Worm (Caenorhabditis elegans) whole organism, L4 larva: ENCODE results near the gene mtpn-1.

Experiments
- F10B5.3 ChIP-seq: sonication (generic microtip); optimal IDR thresholded peaks from 2 replicates; lab custom pipeline; 2016; ENCODE audit warnings: mild to moderate bottlenecking, missing genetic modification characterization, missing compliant biosample characterization
- F26F4.8 ChIP-seq: fragments of 200-800 bp; sonication (Bioruptor generic); conservative IDR thresholded peaks from 2 replicates; pipeline ENCODE4 v1.3.6; 2022; ENCODE audit warnings: missing genetic modification characterization, missing compliant biosample characterization
- F37D6.2 ChIP-seq: sonication (generic microtip); optimal IDR thresholded peaks from 2 replicates; lab custom pipeline; 2016; ENCODE audit warnings: mild to moderate bottlenecking, missing genetic modification characterization, missing compliant biosample characterization
- F44E2.7 ChIP-seq: fragments of 200-800 bp; sonication (Bioruptor generic); IDR thresholded peaks from 2 replicates; pipeline ENCODE4 v2.1.2; 2022; ENCODE audit warnings: missing genetic modification characterization, missing compliant biosample characterization
- F49E8.2 ChIP-seq: sonication (generic microtip); optimal IDR thresholded peaks from 2 replicates; lab custom pipeline; 2016; ENCODE audit warnings: missing compliant biosample characterization, mild to moderate bottlenecking, missing genetic modification characterization, borderline replicate concordance
- T20F7.1 ChIP-seq: fragments of 200-800 bp; sonication (Bioruptor generic); optimal IDR thresholded peaks from 2 replicates; lab custom pipeline; 2018; ENCODE audit warnings: mild to moderate bottlenecking, missing genetic modification characterization, missing compliant biosample characterization
- Y105C5A.15 ChIP-seq: fragments of 200-800 bp; sonication (Bioruptor generic); IDR thresholded peaks from 2 replicates; pipeline ENCODE4 v1.3.6; 2022; ENCODE audit warnings: missing genetic modification characterization, missing compliant biosample characterization
- Y5F2A.4 ChIP-seq: fragments of 200-800 bp; sonication (Bioruptor generic); optimal IDR thresholded peaks from 2 replicates; lab custom pipeline; 2018; ENCODE audit warnings: mild to moderate bottlenecking, missing genetic modification characterization, missing compliant biosample characterization
- Y75B8A.6 ChIP-seq: fragments of 200-800 bp; sonication (Bioruptor generic); IDR thresholded peaks from 2 replicates; pipeline ENCODE4 v1.3.6; 2022; ENCODE audit warnings: missing genetic modification reagents, missing genetic modification characterization, missing compliant biosample characterization
- ZK546.5 ChIP-seq, 2 experiments: sonication (generic microtip); optimal IDR thresholded peaks; 2 replicates each; lab custom pipeline; 2017; ENCODE audit warnings: missing biosample characterization in 2 of 2, missing genetic modification characterization in 2 of 2
- aha-1 ChIP-seq: fragments of 150-350 bp; peaks from one replicate; lab custom pipeline; 2014; ENCODE audit warnings: missing biosample characterization, missing genetic modification characterization
- aly-2 ChIP-seq: sonication (generic microtip); optimal IDR thresholded peaks from 2 replicates; lab custom pipeline; 2018; ENCODE audit warnings: missing biosample characterization, missing genetic modification characterization
- ama-1 ChIP-seq: fragments of 150-350 bp; optimal IDR thresholded peaks from 2 replicates; lab custom pipeline; 2014; ENCODE audit warnings: inconsistent platforms, mixed read lengths
- arid-1 ChIP-seq: fragments of 200-800 bp; sonication (Bioruptor generic); conservative IDR thresholded peaks from 2 replicates; pipeline ENCODE4 v1.3.6; 2022; ENCODE audit warnings: missing genetic modification reagents, missing genetic modification characterization, missing compliant biosample characterization
- attf-4 ChIP-seq: sonication (generic microtip); optimal IDR thresholded peaks from 3 replicates; lab custom pipeline; 2017; ENCODE audit warnings: missing biosample characterization, missing genetic modification characterization
- ceh-28 ChIP-seq: fragments of 150-350 bp; optimal IDR thresholded peaks from 2 replicates; lab custom pipeline; 2014; ENCODE audit warnings: missing biosample characterization, missing genetic modification reagents, missing genetic modification characterization
- ceh-82 ChIP-seq: sonication (generic microtip); optimal IDR thresholded peaks from 2 replicates; lab custom pipeline; 2017; ENCODE audit warnings: missing biosample characterization, missing genetic modification characterization
- cey-2 ChIP-seq: sonication (generic microtip); optimal IDR thresholded peaks from 3 replicates; lab custom pipeline; 2017; ENCODE audit warnings: missing genetic modification characterization, mild to moderate bottlenecking, missing compliant biosample characterization, antibody characterized with exemption, borderline replicate concordance; ENCODE audit not compliant: insufficient read depth
- dmd-8 ChIP-seq: fragments of 200-800 bp; sonication (Bioruptor generic); IDR thresholded peaks from 2 replicates; pipeline ENCODE4 v1.3.6; 2022; ENCODE audit warnings: missing genetic modification characterization, missing compliant biosample characterization
- dmd-9 ChIP-seq: fragments of 200-800 bp; sonication (Bioruptor generic); IDR thresholded peaks from 2 replicates; pipeline ENCODE4 v1.3.6; 2022; ENCODE audit warnings: missing genetic modification reagents, missing genetic modification characterization, missing compliant biosample characterization
- dpl-1 ChIP-seq: fragments of 150-350 bp; optimal IDR thresholded peaks from 2 replicates; lab custom pipeline; 2014; ENCODE audit warnings: missing biosample characterization, missing genetic modification reagents, missing genetic modification characterization
- dve-1 ChIP-seq: sonication (generic microtip); optimal IDR thresholded peaks from 2 replicates; lab custom pipeline; 2017; ENCODE audit warnings: antibody characterized with exemption, mild to moderate bottlenecking, missing genetic modification characterization, missing compliant biosample characterization; ENCODE audit not compliant: insufficient read depth
- egl-27 ChIP-seq: sonication (generic microtip); optimal IDR thresholded peaks from 3 replicates; lab custom pipeline; 2017; ENCODE audit warnings: missing biosample characterization, missing genetic modification reagents, missing genetic modification characterization
- fkh-10 ChIP-seq: fragments of 150-350 bp; optimal IDR thresholded peaks from 2 replicates; lab custom pipeline; 2014; ENCODE audit warnings: missing biosample characterization, missing genetic modification reagents, missing genetic modification characterization
- lin-1 ChIP-seq: fragments of 200-800 bp; sonication (Bioruptor generic); IDR thresholded peaks from 2 replicates; pipeline ENCODE4 v1.3.6; 2022; ENCODE audit warnings: missing genetic modification reagents, missing genetic modification characterization, missing compliant biosample characterization
- lin-38 ChIP-seq: fragments of 200-800 bp; sonication (Bioruptor generic); IDR thresholded peaks from 2 replicates; pipeline ENCODE4 v1.3.6; 2022; ENCODE audit warnings: missing genetic modification reagents, missing genetic modification characterization, missing compliant biosample characterization
- lsy-2 ChIP-seq, 2 experiments: fragments of 150-350 bp in 1 of 2; sonication (generic microtip) in 1 of 2; optimal IDR thresholded peaks; 2 replicates each; lab custom pipeline; 2014 to 2017; ENCODE audit warnings: missing biosample characterization in 2 of 2, missing genetic modification characterization in 2 of 2
- mep-1 ChIP-seq: fragments of 150-350 bp; sonication (generic microtip); optimal IDR thresholded peaks from 3 replicates; lab custom pipeline; 2014; ENCODE audit warnings: missing biosample characterization, missing genetic modification characterization
- mes-2 ChIP-seq: sonication (generic microtip); optimal IDR thresholded peaks from 2 replicates; lab custom pipeline; 2016; ENCODE audit warnings: missing genotype, mild to moderate bottlenecking, missing genetic modification characterization, missing compliant biosample characterization; ENCODE audit not compliant: poor library complexity, severe bottlenecking
- mxl-3 ChIP-seq: fragments of 200-800 bp; sonication (Bioruptor generic); optimal IDR thresholded peaks from 2 replicates; lab custom pipeline; 2018; ENCODE audit warnings: mild to moderate bottlenecking, missing genetic modification characterization, missing compliant biosample characterization
- nhr-10 ChIP-seq: fragments of 150-350 bp; optimal IDR thresholded peaks from 2 replicates; lab custom pipeline; 2014; ENCODE audit warnings: missing biosample characterization, missing genetic modification characterization
- nhr-102 ChIP-seq: sonication (generic microtip); optimal IDR thresholded peaks from 2 replicates; lab custom pipeline; 2016; ENCODE audit warnings: mild to moderate bottlenecking, missing genetic modification characterization, moderate library complexity, missing compliant biosample characterization
- nhr-111 ChIP-seq: fragments of 200-800 bp; sonication (Bioruptor generic); optimal IDR thresholded peaks from 2 replicates; lab custom pipeline; 2018; ENCODE audit warnings: mild to moderate bottlenecking, missing genetic modification characterization, missing compliant biosample characterization
- nhr-25 ChIP-seq: sonication (generic microtip); optimal IDR thresholded peaks from 2 replicates; lab custom pipeline; 2017; ENCODE audit warnings: missing genetic modification characterization, mild to moderate bottlenecking, missing compliant biosample characterization, antibody characterized with exemption, moderate library complexity, borderline replicate concordance; ENCODE audit not compliant: insufficient read depth
- nhr-28 ChIP-seq: fragments of 150-350 bp; optimal IDR thresholded peaks from 2 replicates; lab custom pipeline; 2014; ENCODE audit warnings: missing biosample characterization, missing genetic modification characterization
- nhr-76 ChIP-seq: fragments of 150-350 bp; optimal IDR thresholded peaks from 2 replicates; lab custom pipeline; 2014; ENCODE audit warnings: missing biosample characterization, missing genetic modification characterization
- pqm-1 ChIP-seq: sonication (generic microtip); optimal IDR thresholded peaks from 2 replicates; lab custom pipeline; 2017; ENCODE audit warnings: missing biosample characterization, missing genetic modification characterization
- rbr-2 ChIP-seq: sonication (generic microtip); optimal IDR thresholded peaks from 2 replicates; lab custom pipeline; 2016; ENCODE audit warnings: missing genotype, missing genetic modification characterization, missing compliant biosample characterization
- saeg-2 ChIP-seq: fragments of 200-800 bp; sonication (Bioruptor generic); IDR thresholded peaks from 2 replicates; pipeline ENCODE4 v1.3.6; 2022; ENCODE audit warnings: missing genetic modification reagents, missing genetic modification characterization, missing compliant biosample characterization
- sdz-12 ChIP-seq: fragments of 200-800 bp; sonication (Bioruptor generic); optimal IDR thresholded peaks from 2 replicates; lab custom pipeline; 2018; ENCODE audit warnings: mild to moderate bottlenecking, missing genetic modification characterization, missing compliant biosample characterization
- set-16 ChIP-seq: fragments of 200-800 bp; sonication (Bioruptor generic); IDR thresholded peaks from 2 replicates; pipeline ENCODE4 v1.3.6; 2022; ENCODE audit warnings: missing genetic modification reagents, missing genetic modification characterization, missing compliant biosample characterization
- skn-1 ChIP-seq: fragments of 150-350 bp; optimal IDR thresholded peaks from 2 replicates; lab custom pipeline; 2014; ENCODE audit warnings: missing biosample characterization, missing genetic modification characterization
- snpc-1.2 ChIP-seq: fragments of 200-800 bp; sonication (Bioruptor generic); IDR thresholded peaks from 2 replicates; pipeline ENCODE4 v1.3.6; 2022; ENCODE audit warnings: missing genetic modification reagents, missing genetic modification characterization, missing compliant biosample characterization
- tra-1 ChIP-seq: fragments of 200-800 bp; sonication (Bioruptor generic); IDR thresholded peaks from 2 replicates; pipeline ENCODE4 v1.3.6; 2022; ENCODE audit warnings: missing genetic modification reagents, missing genetic modification characterization, missing compliant biosample characterization
- unc-130 ChIP-seq: sonication (generic microtip); optimal IDR thresholded peaks from 2 replicates; lab custom pipeline; 2016; ENCODE audit warnings: missing genetic modification reagents, missing genetic modification characterization, missing compliant biosample characterization
- unc-39 ChIP-seq: sonication (generic microtip); optimal IDR thresholded peaks from 2 replicates; lab custom pipeline; 2017; ENCODE audit warnings: missing biosample characterization, missing genetic modification characterization
- unc-62 ChIP-seq, 3 experiments: fragments of 150-350 bp in 1 of 3; sonication (generic microtip); optimal IDR thresholded peaks in 2 of 3; peaks in 1 of 3; 1 replicate in 1 of 3; 2 replicates in 2 of 3; lab custom pipeline; 2014 to 2017; ENCODE audit warnings: missing biosample characterization in 3 of 3, missing genetic modification characterization in 3 of 3, missing genetic modification reagents in 3 of 3, missing genotype in 1 of 3
- zag-1 ChIP-seq: fragments of 150-350 bp; optimal IDR thresholded peaks from 2 replicates; lab custom pipeline; 2014; ENCODE audit warnings: missing biosample characterization, missing genetic modification characterization
- zip-11 ChIP-seq: fragments of 200-800 bp; sonication (Bioruptor generic); IDR thresholded peaks from 2 replicates; pipeline ENCODE4 v1.3.6; 2022; ENCODE audit warnings: missing genetic modification characterization, missing compliant biosample characterization
- ztf-11 ChIP-seq: fragments of 150-350 bp; optimal IDR thresholded peaks from 2 replicates; lab custom pipeline; 2014; ENCODE audit warnings: missing biosample characterization, missing genetic modification characterization

The mtpn-1 gene

ce11 chrX:2368042-2368814 lies 39.0 kb upstream of the mtpn-1 start (continued):
- no peak for TF ChIP-seq Y75B8A.6
- TF ChIP-seq nhr-25, result peak; percentile 74
- no peak for TF ChIP-seq set-16
- TF ChIP-seq zip-11 (GFP tag; lab: Robert Waterston, UW), result no peak
- no peak for TF ChIP-seq aly-2 (tag; lab: Kevin White, UChicago)
- no peak for TF ChIP-seq saeg-2
- TF ChIP-seq cey-2 (tag; lab: Kevin White, UChicago), result no peak
- no peak for TF ChIP-seq F37D6.2 (tag; lab: Kevin White, UChicago)
- TF ChIP-seq nhr-102 (tag; lab: Kevin White, UChicago), result no peak
- TF ChIP-seq ZK546.5 (tag; optimal IDR thresholded peaks at IDR 0.05; lab: Kevin White, UChicago), result no peak
- TF ChIP-seq skn-1 (tag; lab: Kevin White, UChicago), result no peak
- TF ChIP-seq F10B5.3 (tag; lab: Kevin White, UChicago), result no peak
- no peak for TF ChIP-seq ceh-28 (tag; lab: Kevin White, UChicago)
- TF ChIP-seq ztf-11 (tag; lab: Kevin White, UChicago), result no peak
- TF ChIP-seq lsy-2 (tag; optimal IDR thresholded peaks at IDR 0.05; lab: Kevin White, UChicago), result peak in 1 of 2 experiments; percentile 15
- peak; percentile 42 for TF ChIP-seq mep-1
- no peak for TF ChIP-seq lin-38
- no peak for TF ChIP-seq ceh-82 (tag; lab: Kevin White, UChicago)
- no peak for TF ChIP-seq egl-27 (tag; lab: Kevin White, UChicago)
- no peak for TF ChIP-seq ama-1 (lab: Kevin White, UChicago)
- no peak for TF ChIP-seq T20F7.1 (GFP tag; lab: Kevin White, UChicago)
- no peak for TF ChIP-seq nhr-76 (tag; lab: Kevin White, UChicago)
- no peak for TF ChIP-seq Y105C5A.15 (GFP tag; lab: Robert Waterston, UW)
- TF ChIP-seq mes-2, result peak; percentile 31
- no peak for TF ChIP-seq sdz-12 (GFP tag; lab: Kevin White, UChicago)
- no peak for TF ChIP-seq unc-62 (GFP tag; optimal IDR thresholded peaks at IDR 0.05 in 1 of 2; lab: Kevin White, UChicago)
- TF ChIP-seq unc-62 (tag; optimal IDR thresholded peaks at IDR 0.05; lab: Kevin White, UChicago), result no peak
- TF ChIP-seq unc-39, result no peak
- peak; percentile 84 for TF ChIP-seq aha-1 (tag; lab: Kevin White, UChicago)
- no peak for TF ChIP-seq arid-1 (GFP tag; lab: Robert Waterston, UW)
- TF ChIP-seq F49E8.2 (tag; lab: Kevin White, UChicago), result no peak
- peak; percentile 42 for TF ChIP-seq nhr-28 (tag; lab: Kevin White, UChicago)
- TF ChIP-seq dve-1, result peak; percentile 30
- no peak for TF ChIP-seq attf-4
- TF ChIP-seq snpc-1.2, result no peak
- TF ChIP-seq rbr-2, result peak; percentile 4
- no peak for TF ChIP-seq zag-1 (tag; lab: Kevin White, UChicago)
- TF ChIP-seq mxl-3 (GFP tag; lab: Kevin White, UChicago), result peak; percentile 24
- no peak for TF ChIP-seq lin-1 (GFP tag; lab: Robert Waterston, UW)
- TF ChIP-seq dpl-1 (GFP tag; lab: Kevin White, UChicago), result no peak
- no peak for TF ChIP-seq F26F4.8
- TF ChIP-seq Y5F2A.4 (GFP tag; lab: Kevin White, UChicago), result no peak
- TF ChIP-seq fkh-10 (GFP tag; lab: Kevin White, UChicago), result no peak
- TF ChIP-seq F44E2.7 (GFP tag; lab: Robert Waterston, UW), result no peak
- TF ChIP-seq nhr-10 (tag; lab: Kevin White, UChicago), result no peak
- TF ChIP-seq tra-1 (GFP tag; lab: Robert Waterston, UW), result 0 out of 2 replicates have a peak, but pooled peaks have one; percentile 5
- TF ChIP-seq dmd-8 (GFP tag; lab: Robert Waterston, UW), result no peak
- no peak for TF ChIP-seq dmd-9
- TF ChIP-seq unc-130, result no peak
- no peak for TF ChIP-seq nhr-111 (GFP tag; lab: Kevin White, UChicago)
- no peak for TF ChIP-seq pqm-1 (tag; lab: Kevin White, UChicago)
